Worm (Caenorhabditis elegans) whole organism, L3 larva: ENCODE results near the gene C06A1.7.

ENCODE experiments used
- R02D3.7 ChIP-seq: fragments of 150-350 bp; optimal IDR thresholded peaks from 2 replicates; lab custom pipeline; 2014; ENCODE audit warnings: missing biosample characterization, missing genetic modification characterization
- aly-2 ChIP-seq: fragments of 150-350 bp; optimal IDR thresholded peaks from 2 replicates; lab custom pipeline; 2014; ENCODE audit warnings: missing biosample characterization, missing genetic modification characterization
- ceh-16 ChIP-seq: sonication (generic microtip); optimal IDR thresholded peaks from 2 replicates; lab custom pipeline; 2017; ENCODE audit warnings: missing biosample characterization, missing genetic modification characterization
- ceh-82 ChIP-seq: fragments of 150-350 bp; optimal IDR thresholded peaks from 2 replicates; lab custom pipeline; 2014; ENCODE audit warnings: missing biosample characterization, missing genetic modification characterization
- ceh-9 ChIP-seq: sonication (generic microtip); optimal IDR thresholded peaks from 2 replicates; lab custom pipeline; 2018; ENCODE audit warnings: missing biosample characterization, missing genetic modification characterization
- daf-12 ChIP-seq: fragments of 150-350 bp; optimal IDR thresholded peaks from 2 replicates; lab custom pipeline; 2014; ENCODE audit warnings: missing biosample characterization, missing genetic modification reagents, missing genetic modification characterization
- egl-27 ChIP-seq: sonication (generic microtip); optimal IDR thresholded peaks from 4 replicates; lab custom pipeline; 2017; ENCODE audit warnings: missing biosample characterization, missing genetic modification reagents, missing genetic modification characterization
- egl-5 ChIP-seq: fragments of 150-350 bp; optimal IDR thresholded peaks from 2 replicates; lab custom pipeline; 2017; ENCODE audit warnings: missing biosample characterization, missing genetic modification reagents, missing genetic modification characterization, inconsistent platforms
- elt-3 ChIP-seq, 3 experiments: fragments of 150-350 bp in 1 of 3; sonication (generic microtip) in 2 of 3; optimal IDR thresholded peaks; 2 replicates in 2 of 3; 4 replicates in 1 of 3; lab custom pipeline; 2014 to 2017; ENCODE audit warnings: missing biosample characterization in 3 of 3, missing genetic modification characterization in 3 of 3
- eor-1 ChIP-seq, 2 experiments: fragments of 150-350 bp; optimal IDR thresholded peaks; 2 replicates each; lab custom pipeline; 2014 to 2018; ENCODE audit warnings: missing biosample characterization in 2 of 2, missing genetic modification characterization in 2 of 2
- fkh-10 ChIP-seq: sonication (generic microtip); optimal IDR thresholded peaks from 2 replicates; lab custom pipeline; 2017; ENCODE audit warnings: missing biosample characterization, missing genetic modification reagents, missing genetic modification characterization
- fkh-2 ChIP-seq: fragments of 150-350 bp; optimal IDR thresholded peaks from 2 replicates; lab custom pipeline; 2014; ENCODE audit warnings: missing biosample characterization, missing genetic modification reagents, missing genetic modification characterization
- hmg-11 ChIP-seq: sonication (generic microtip); optimal IDR thresholded peaks from 2 replicates; lab custom pipeline; 2016; ENCODE audit warnings: missing genetic modification characterization, missing compliant biosample characterization
- jun-1 ChIP-seq: fragments of 150-350 bp; optimal IDR thresholded peaks from 2 replicates; lab custom pipeline; 2014; ENCODE audit warnings: missing biosample characterization, missing genetic modification reagents, missing genetic modification characterization
- lin-15B ChIP-seq: fragments of 150-350 bp; optimal IDR thresholded peaks from 2 replicates; lab custom pipeline; 2014; ENCODE audit warnings: missing biosample characterization, missing genetic modification characterization
- lin-39 ChIP-seq: fragments of 150-350 bp; optimal IDR thresholded peaks from 2 replicates; lab custom pipeline; 2018; ENCODE audit warnings: missing biosample characterization, missing genetic modification reagents, missing genetic modification characterization
- lsy-12 ChIP-seq: sonication (generic microtip); optimal IDR thresholded peaks from 2 replicates; lab custom pipeline; 2016; ENCODE audit warnings: mild to moderate bottlenecking, missing genetic modification characterization, missing compliant biosample characterization
- mdl-1 ChIP-seq: fragments of 150-350 bp; optimal IDR thresholded peaks from 2 replicates; lab custom pipeline; 2014; ENCODE audit warnings: missing biosample characterization, missing genetic modification characterization
- nfya-1 ChIP-seq: sonication (generic microtip); optimal IDR thresholded peaks from 2 replicates; lab custom pipeline; 2017; ENCODE audit warnings: missing genetic modification characterization, mild to moderate bottlenecking, missing compliant biosample characterization, antibody characterized with exemption, moderate library complexity; ENCODE audit not compliant: insufficient read depth
- nhr-11 ChIP-seq: fragments of 150-350 bp; optimal IDR thresholded peaks from 2 replicates; lab custom pipeline; 2014; ENCODE audit warnings: missing biosample characterization, missing genetic modification characterization
- nhr-23 ChIP-seq: fragments of 150-350 bp; optimal IDR thresholded peaks from 2 replicates; lab custom pipeline; 2014; ENCODE audit warnings: missing biosample characterization, missing genetic modification reagents, missing genetic modification characterization
- nhr-237 ChIP-seq: fragments of 150-350 bp; optimal IDR thresholded peaks from 2 replicates; lab custom pipeline; 2014; ENCODE audit warnings: missing biosample characterization, missing genetic modification characterization
- nhr-25 ChIP-seq: sonication (generic microtip); optimal IDR thresholded peaks from 2 replicates; lab custom pipeline; 2017; ENCODE audit warnings: missing biosample characterization, missing genetic modification characterization
- nhr-28 ChIP-seq: fragments of 150-350 bp; optimal IDR thresholded peaks from 2 replicates; lab custom pipeline; 2014; ENCODE audit warnings: missing biosample characterization, missing genetic modification characterization
- nhr-67 ChIP-seq: fragments of 150-350 bp; optimal IDR thresholded peaks from 2 replicates; lab custom pipeline; 2014; ENCODE audit warnings: missing biosample characterization, missing genetic modification characterization
- nhr-76 ChIP-seq: fragments of 150-350 bp; sonication (generic microtip); optimal IDR thresholded peaks from 5 replicates; lab custom pipeline; 2014; ENCODE audit warnings: missing biosample characterization, missing genetic modification characterization
- nhr-77 ChIP-seq: fragments of 150-350 bp; optimal IDR thresholded peaks from 2 replicates; lab custom pipeline; 2014; ENCODE audit warnings: missing biosample characterization, missing genetic modification characterization
- pha-4 ChIP-seq: fragments of 150-350 bp; optimal IDR thresholded peaks from 2 replicates; lab custom pipeline; 2014; ENCODE audit warnings: missing biosample characterization, missing genetic modification reagents, missing genetic modification characterization
- sea-2 ChIP-seq: fragments of 150-350 bp; sonication (generic microtip); optimal IDR thresholded peaks from 4 replicates; lab custom pipeline; 2014; ENCODE audit warnings: missing biosample characterization, missing genetic modification reagents, missing genetic modification characterization
- skn-1 ChIP-seq: fragments of 150-350 bp; optimal IDR thresholded peaks from 2 replicates; lab custom pipeline; 2014; ENCODE audit warnings: missing biosample characterization, missing genetic modification characterization
- snpc-4 ChIP-seq: fragments of 150-350 bp; optimal IDR thresholded peaks from 2 replicates; lab custom pipeline; 2014; ENCODE audit warnings: missing biosample characterization, missing genetic modification characterization
- unc-39 ChIP-seq: sonication (generic microtip); optimal IDR thresholded peaks from 4 replicates; lab custom pipeline; 2017; ENCODE audit warnings: missing biosample characterization, missing genetic modification characterization
- zag-1 ChIP-seq: fragments of 150-350 bp; optimal IDR thresholded peaks from 2 replicates; lab custom pipeline; 2014; ENCODE audit warnings: missing biosample characterization, missing genetic modification characterization
- ztf-11 ChIP-seq: fragments of 150-350 bp; optimal IDR thresholded peaks from 2 replicates; lab custom pipeline; 2014; ENCODE audit warnings: missing biosample characterization, missing genetic modification characterization
- ztf-4 ChIP-seq: fragments of 150-350 bp; optimal IDR thresholded peaks from 2 replicates; lab custom pipeline; 2014; ENCODE audit warnings: missing biosample characterization, missing genetic modification characterization

The C06A1.7 gene

DNA sequence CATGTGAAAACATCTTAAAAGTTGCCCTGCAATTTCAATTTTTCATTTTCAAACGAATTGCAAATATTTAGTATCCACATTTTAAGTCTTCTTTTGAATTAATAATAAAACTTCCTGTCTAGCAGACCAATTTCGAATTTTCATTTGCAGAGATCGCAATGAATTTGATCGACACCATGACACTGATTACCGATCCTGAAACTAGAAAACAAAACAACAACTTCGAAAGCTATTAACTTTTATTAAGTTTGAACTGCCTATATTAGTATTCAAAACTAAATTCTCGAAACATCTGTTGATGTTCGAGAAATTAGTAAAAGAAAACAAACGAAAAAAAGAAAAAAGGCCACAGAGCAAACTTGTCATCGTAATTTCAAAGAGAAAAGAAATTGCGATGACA, 9.5 kb downstream of the C06A1.7 start:
- TF ChIP-seq mdl-1 (tag; lab: Kevin White, UChicago): no peak
- TF ChIP-seq eor-1 (tag; optimal IDR thresholded peaks at IDR 0.05; lab: Kevin White, UChicago): no peak
- no peak for TF ChIP-seq nhr-77 (tag; lab: Kevin White, UChicago)
- no peak for TF ChIP-seq egl-5
- TF ChIP-seq lin-39: no peak
- no peak for TF ChIP-seq ztf-4 (tag; lab: Kevin White, UChicago)
- TF ChIP-seq jun-1: no peak
- no peak for TF ChIP-seq nfya-1 (tag; lab: Kevin White, UChicago)
- TF ChIP-seq ztf-11 (tag; lab: Kevin White, UChicago): no peak
- TF ChIP-seq R02D3.7 (tag; lab: Kevin White, UChicago): no peak
- no peak for TF ChIP-seq nhr-76
- TF ChIP-seq ceh-16 (tag; lab: Kevin White, UChicago): no peak
- no peak for TF ChIP-seq nhr-11 (tag; lab: Kevin White, UChicago)
- TF ChIP-seq elt-3 (tag; optimal IDR thresholded peaks at IDR 0.05; lab: Kevin White, UChicago): no peak
- no peak for TF ChIP-seq sea-2 (GFP tag; lab: Kevin White, UChicago)
- no peak for TF ChIP-seq pha-4 (tag; lab: Kevin White, UChicago)
- no peak for TF ChIP-seq fkh-2 (tag; lab: Kevin White, UChicago)
- no peak for TF ChIP-seq nhr-28 (tag; lab: Kevin White, UChicago)
- TF ChIP-seq fkh-10 (GFP tag; lab: Kevin White, UChicago): no peak

- TF ChIP-seq lin-15B (tag; lab: Kevin White, UChicago): peak; percentile 39
- no peak for TF ChIP-seq nhr-67 (tag; lab: Kevin White, UChicago)
- TF ChIP-seq R02D3.7 (tag; lab: Kevin White, UChicago): peak; percentile 66
- TF ChIP-seq nhr-25 (tag; lab: Kevin White, UChicago): peak; percentile 10
These were observed 14.2 kb downstream of the C06A1.7 start, which contains the start of gene rpb-6 for ce11 chrII:10578843-10579430. Gene rpb-6 (plus strand): TSS chrII:10579380.

- TF ChIP-seq jun-1 (no peak), daf-12 (tag; lab: Kevin White, UChicago) (no peak), nhr-23 (tag; lab: Kevin White, UChicago) (no peak), elt-3 (tag; optimal IDR thresholded peaks at IDR 0.05; lab: Kevin White, UChicago) (no peak), nhr-67 (tag; lab: Kevin White, UChicago) (no peak), nhr-237 (no peak), aly-2 (tag; lab: Kevin White, UChicago) (no peak), nhr-28 (tag; lab: Kevin White, UChicago) (no peak), ceh-82 (no peak), skn-1 (tag; lab: Kevin White, UChicago) (no peak), zag-1 (tag; lab: Kevin White, UChicago) (no peak), egl-27 (tag; lab: Kevin White, UChicago) (no peak), pha-4 (tag; lab: Kevin White, UChicago) (no peak), lsy-12 (tag; lab: Kevin White, UChicago) (no peak), ceh-9 (no peak), hmg-11 (no peak), nhr-25 (tag; lab: Kevin White, UChicago) (no peak)
These were observed 15.0 kb downstream of the C06A1.7 start, which contains the start of gene dohh-1 for ce11 chrII:10579655-10580054. Gene dohh-1 (plus strand): TSS chrII:10579955.

DNA sequence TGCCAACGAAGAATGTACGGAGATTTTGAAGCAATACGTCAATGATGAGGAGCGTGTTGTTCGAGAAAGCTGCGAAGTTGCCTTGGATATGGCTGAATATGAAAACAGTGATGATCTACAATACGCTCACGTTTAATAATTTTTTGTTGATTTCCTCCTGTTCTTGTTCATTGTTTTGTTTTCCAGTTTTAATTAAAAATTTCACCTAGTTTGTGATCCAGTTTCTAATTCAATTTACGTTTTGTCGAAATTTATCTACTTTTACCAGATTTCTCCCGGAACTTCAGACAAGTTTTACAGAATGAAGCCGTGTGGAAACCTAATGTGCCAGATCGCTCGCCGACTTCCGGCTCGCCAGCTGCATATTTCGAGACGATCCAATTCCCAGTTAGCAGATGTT, 16.1 kb downstream of the C06A1.7 start, which contains the start of gene dap-3:
Gene dap-3, plus strand, starts transcription at position 301 of the 400 bp plus-strand sequence.
- TF ChIP-seq unc-39 (tag; lab: Kevin White, UChicago): no peak

ce11 chrII:10582318-10582717, 17.6 kb downstream of the C06A1.7 start, which contains the start of gene mrps-22:
Gene mrps-22 (plus strand): TSS chrII:10582618.
- TF ChIP-seq snpc-4 (tag; lab: Kevin White, UChicago) (no peak), elt-3 (tag; optimal IDR thresholded peaks at IDR 0.05; lab: Kevin White, UChicago) (no peak)
